Worm (Caenorhabditis elegans): Measurements from ENCODE around the gene grl-28.
A peak's percentile ranks its signal among the peaks of the same experiment; 100 is the strongest.

Gene grl-28

ce11 chrV:3530403-3530802 is 21.3 kb downstream of the grl-28 start, which contains the start of gene srbc-66:
srbc-66 (plus strand) TSS chrV:3530703.
- TF ChIP-seq dve-1 (tag; optimal IDR thresholded peaks at IDR 0.05; ENCODE audit: insufficient read depth) = no peak
- no peak for TF ChIP-seq Y75B8A.6 (GFP tag; IDR thresholded peaks at IDR 0.05)

- TF ChIP-seq spr-1 (tag; optimal IDR thresholded peaks at IDR 0.05) = no peak
- no peak for TF ChIP-seq ctbp-1 (GFP tag; IDR thresholded peaks at IDR 0.05)
- TF ChIP-seq F49E8.2 (tag; optimal IDR thresholded peaks at IDR 0.05; ENCODE audit: borderline replicate concordance) = no peak
- TF ChIP-seq gei-8 (GFP tag; optimal IDR thresholded peaks at IDR 0.05) = no peak
- no peak for TF ChIP-seq saeg-2 (GFP tag; IDR thresholded peaks at IDR 0.05)
- no peak for TF ChIP-seq egl-27 (tag; optimal IDR thresholded peaks at IDR 0.05)
- no peak for TF ChIP-seq snpc-1.2 (GFP tag; IDR thresholded peaks at IDR 0.05)
- TF ChIP-seq F26F4.8 (GFP tag; conservative IDR thresholded peaks at IDR 0.05) = no peak
- TF ChIP-seq mes-2 (tag; optimal IDR thresholded peaks at IDR 0.05; ENCODE audit: poor library complexity, severe bottlenecking) = no peak
- TF ChIP-seq ceh-28 (tag; optimal IDR thresholded peaks at IDR 0.05) = no peak
These were observed 24.8 kb downstream of the grl-28 start, which contains the start of gene str-260 for ce11 chrV:3526882-3527281. str-260 (plus strand) TSS chrV:3527182.

ce11 chrV:3524970-3525369 is 26.7 kb downstream of the grl-28 start, which contains the start of gene T24A6.7:
T24A6.7 (plus strand) TSS chrV:3525270.
- no peak for TF ChIP-seq rbr-2 (tag; optimal IDR thresholded peaks at IDR 0.05)
- TF ChIP-seq attf-4 (tag; optimal IDR thresholded peaks at IDR 0.05) = no peak
- TF ChIP-seq nhr-237 (tag; optimal IDR thresholded peaks at IDR 0.05) = no peak
- no peak for TF ChIP-seq snpc-1.2 (GFP tag; IDR thresholded peaks at IDR 0.05)
- TF ChIP-seq spr-1 (tag; optimal IDR thresholded peaks at IDR 0.05) = no peak
- TF ChIP-seq fos-1 (tag; optimal IDR thresholded peaks at IDR 0.05) = no peak
- no peak for TF ChIP-seq mes-2 (tag; optimal IDR thresholded peaks at IDR 0.05; ENCODE audit: poor library complexity, severe bottlenecking)
- no peak for TF ChIP-seq ctbp-1 (GFP tag; IDR thresholded peaks at IDR 0.05)
- no peak for TF ChIP-seq D1046.2 (GFP tag; IDR thresholded peaks at IDR 0.05)
- TF ChIP-seq daf-12 (tag; optimal IDR thresholded peaks at IDR 0.05) = no peak
- TF ChIP-seq lin-13 (GFP tag; optimal IDR thresholded peaks at IDR 0.05) = no peak
- TF ChIP-seq tra-1 (GFP tag; IDR thresholded peaks at IDR 0.05) = no peak
- TF ChIP-seq ceh-20 (GFP tag; IDR thresholded peaks at IDR 0.05) = no peak
- no peak for TF ChIP-seq skn-1 (tag; optimal IDR thresholded peaks at IDR 0.05)
- TF ChIP-seq nhr-77 (tag; optimal IDR thresholded peaks at IDR 0.05) = no peak

- TF ChIP-seq pha-4 (GFP tag; IDR thresholded peaks at IDR 0.05) (no peak), pha-4 (tag; optimal IDR thresholded peaks at IDR 0.05) (peak; percentile 30), dmd-9 (GFP tag; IDR thresholded peaks at IDR 0.05) (no peak), nhr-6 (tag; optimal IDR thresholded peaks at IDR 0.05) (no peak), daf-16 (GFP tag; optimal IDR thresholded peaks at IDR 0.05) (no peak), daf-16 (tag; optimal IDR thresholded peaks at IDR 0.05) (peak; percentile 72), aha-1 (tag) (peak; percentile 56), unc-39 (tag; optimal IDR thresholded peaks at IDR 0.05) (no peak), vab-7 (GFP tag; IDR thresholded peaks at IDR 0.05) (no peak), nhr-28 (tag; optimal IDR thresholded peaks at IDR 0.05) (peak; percentile 54), unc-62 (GFP tag; optimal IDR thresholded peaks at IDR 0.05 in 1 of 2) (peak in 1 of 2 experiments; percentile 27), unc-62 (tag; optimal IDR thresholded peaks at IDR 0.05) (no peak), nhr-77 (tag; optimal IDR thresholded peaks at IDR 0.05) (peak; percentile 37), skn-1 (tag; optimal IDR thresholded peaks at IDR 0.05) (no peak), pqm-1 (tag; optimal IDR thresholded peaks at IDR 0.05) (peak; percentile 4), nhr-41 (GFP tag; IDR thresholded peaks at IDR 0.05) (no peak)
These were observed 28.4 kb downstream of the grl-28 start, which contains the start of gene irg-1 for ce11 chrV:3523262-3523661. irg-1 (plus strand) TSS chrV:3523587.

Measured in whole organism, L4 larva.